Fruit fly (Drosophila melanogaster) whole organism, adult: ENCODE measurements around the gene Oat.

Experiments used
- CG1620 ChIP-seq: fragments of 200-800 bp; sonication (Bioruptor generic); optimal IDR thresholded peaks from 2 replicates; lab custom pipeline; 2016; ENCODE audit warnings: missing biosample characterization, missing genetic modification characterization
- CG5204 ChIP-seq: fragments of 200-800 bp; sonication (Bioruptor generic); optimal IDR thresholded peaks from 2 replicates; lab custom pipeline; 2016; ENCODE audit warnings: missing biosample characterization, missing genetic modification characterization
- CG7101 ChIP-seq: fragments of 200-800 bp; sonication (Bioruptor generic); optimal IDR thresholded peaks from 2 replicates; lab custom pipeline; 2018; ENCODE audit warnings: missing biosample characterization, mild to moderate bottlenecking, missing genetic modification characterization, moderate library complexity
- Crg-1 ChIP-seq: fragments of 200-800 bp; sonication (Bioruptor generic); optimal IDR thresholded peaks from 2 replicates; lab custom pipeline; 2016; ENCODE audit warnings: missing biosample characterization, missing genetic modification characterization
- Hr96 ChIP-seq: fragments of 200-800 bp; sonication (Bioruptor generic); optimal IDR thresholded peaks from 2 replicates; lab custom pipeline; 2016; ENCODE audit warnings: missing biosample characterization, missing genetic modification characterization
- bab1 ChIP-seq: fragments of 200-800 bp; sonication (Bioruptor generic); optimal IDR thresholded peaks from 3 replicates; lab custom pipeline; 2019; ENCODE audit warnings: missing biosample characterization, mild to moderate bottlenecking, missing genetic modification characterization, moderate library complexity
- cic ChIP-seq: fragments of 200-800 bp; sonication (Bioruptor generic); optimal IDR thresholded peaks from 2 replicates; lab custom pipeline; 2017; ENCODE audit warnings: missing biosample characterization, mild to moderate bottlenecking, missing genetic modification characterization, moderate library complexity
- tj ChIP-seq: fragments of 200-800 bp; sonication (Bioruptor generic); optimal IDR thresholded peaks from 3 replicates; lab custom pipeline; 2017; ENCODE audit warnings: missing biosample characterization, mild to moderate bottlenecking, missing genetic modification characterization, moderate library complexity
- toe ChIP-seq: fragments of 200-800 bp; sonication (Bioruptor generic); optimal IDR thresholded peaks from 2 replicates; lab custom pipeline; 2016; ENCODE audit warnings: missing biosample characterization, missing genetic modification characterization

- peak; percentile 83 for TF ChIP-seq bab1 (GFP tag; lab: Kevin White, UChicago)
- peak; percentile 22 for TF ChIP-seq Crg-1 (GFP tag; lab: Kevin White, UChicago)
- TF ChIP-seq Hr96 (GFP tag; lab: Kevin White, UChicago): peak; percentile 70
- TF ChIP-seq CG1620: peak; percentile 74
- TF ChIP-seq CG7101 (tag; lab: Kevin White, UChicago): peak; percentile 65
- peak; percentile 91 for TF ChIP-seq tj (GFP tag; lab: Kevin White, UChicago)
- TF ChIP-seq CG5204 (GFP tag; lab: Kevin White, UChicago): peak; percentile 63
- peak; percentile 90 for TF ChIP-seq cic (GFP tag; lab: Kevin White, UChicago)
- peak; percentile 58 for TF ChIP-seq toe
These were observed 16.7 kb downstream of the Oat start for dm6 chr3L:19632766-19633632.
